Fruit fly (Drosophila melanogaster): ENCODE data around the gene wat.

The wat gene

DNA sequence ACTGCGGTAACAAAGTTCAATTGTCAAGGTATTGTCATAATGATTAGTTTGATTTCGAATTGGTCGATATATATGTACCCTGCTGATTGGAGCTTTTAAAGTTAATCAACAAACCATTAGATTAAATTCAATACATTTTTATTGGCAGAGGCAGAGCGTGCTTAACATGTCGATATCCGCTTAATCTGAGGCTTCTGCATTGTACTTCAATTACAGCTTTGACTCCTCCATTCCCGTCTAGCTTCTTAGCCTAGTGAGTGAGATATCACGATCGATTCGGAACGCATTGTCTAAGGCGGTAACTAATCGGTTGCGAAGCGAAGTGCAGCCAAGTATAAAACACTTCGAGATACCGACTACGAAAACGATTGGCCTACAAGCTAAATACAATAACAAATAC lies 12.3 kb upstream of the wat start, which contains the start of gene Ssl2:
Gene Ssl2, minus strand, starts transcription at position 101 of the 400 bp plus-strand sequence.
- TF ChIP-seq CG31441 (GFP tag; IDR thresholded peaks at IDR 0.05) (no peak), psq (GFP tag; optimal IDR thresholded peaks at IDR 0.05) (no peak), CG8924 (tag; optimal IDR thresholded peaks at IDR 0.05) (no peak), org-1 (GFP tag; optimal IDR thresholded peaks at IDR 0.05) (no peak), zf30C (GFP tag; optimal IDR thresholded peaks at IDR 0.05) (no peak), CG1792 (GFP tag; optimal IDR thresholded peaks at IDR 0.05) (no peak), CG17912 (GFP tag; optimal IDR thresholded peaks at IDR 0.05) (no peak), Hand (GFP tag; optimal IDR thresholded peaks at IDR 0.05) (no peak)

- peak; percentile 93 for TF ChIP-seq mld (GFP tag; IDR thresholded peaks at IDR 0.05; ENCODE audit: partially characterized antibody)
- peak; percentile 23 for TF ChIP-seq dm (GFP tag; optimal IDR thresholded peaks at IDR 0.05)
- peak; percentile 95 for TF ChIP-seq Dll (GFP tag; IDR thresholded peaks at IDR 0.05; ENCODE audit: partially characterized antibody)
- no peak for TF ChIP-seq Dfd (GFP tag; optimal IDR thresholded peaks at IDR 0.05)
- TF ChIP-seq CG5245 (GFP tag; optimal IDR thresholded peaks at IDR 0.05) = no peak
- no peak for TF ChIP-seq CG3281 (GFP tag; optimal IDR thresholded peaks at IDR 0.05)
- peak; percentile 93 for TF ChIP-seq HLH4C (GFP tag; IDR thresholded peaks at IDR 0.05; ENCODE audit: partially characterized antibody)
- no peak for TF ChIP-seq unpg (GFP tag; optimal IDR thresholded peaks at IDR 0.05)
- TF ChIP-seq CG2129 (GFP tag; IDR thresholded peaks at IDR 0.05; ENCODE audit: partially characterized antibody) = peak; percentile 79
- TF ChIP-seq hbn (GFP tag; IDR thresholded peaks at IDR 0.05; ENCODE audit: partially characterized antibody) = peak; percentile 90
- TF ChIP-seq pros (GFP tag; optimal IDR thresholded peaks at IDR 0.05) = no peak
- TF ChIP-seq dati (GFP tag; IDR thresholded peaks at IDR 0.05) = no peak
- peak; percentile 9 for TF ChIP-seq nmo (GFP tag; optimal IDR thresholded peaks at IDR 0.05)
- peak; percentile 88 for TF ChIP-seq ato (GFP tag; IDR thresholded peaks at IDR 0.05; ENCODE audit: partially characterized antibody)
- TF ChIP-seq chinmo (GFP tag; IDR thresholded peaks at IDR 0.05; ENCODE audit: partially characterized antibody) = peak; percentile 95
- peak; percentile 94 for TF ChIP-seq unc-4 (GFP tag; IDR thresholded peaks at IDR 0.05; ENCODE audit: partially characterized antibody)
- TF ChIP-seq sd (tag; optimal IDR thresholded peaks at IDR 0.05) = peak; percentile 69
- TF ChIP-seq CG14667 (GFP tag; IDR thresholded peaks at IDR 0.05) = no peak
- TF ChIP-seq CG9932 (GFP tag; IDR thresholded peaks at IDR 0.05) = no peak; the same call in 1 of the 2 replicates
- TF ChIP-seq CG7963 (GFP tag; IDR thresholded peaks at IDR 0.05; ENCODE audit: partially characterized antibody) = peak; percentile 95
- TF ChIP-seq hb (GFP tag; IDR thresholded peaks at IDR 0.05; ENCODE audit: partially characterized antibody) = peak; percentile 92
- no peak for TF ChIP-seq CG6683 (GFP tag; optimal IDR thresholded peaks at IDR 0.05)
- peak; percentile 95 for TF ChIP-seq Scr (GFP tag; IDR thresholded peaks at IDR 0.05; ENCODE audit: partially characterized antibody)
- 0 out of 3 replicates have a peak, but pooled peaks have one; percentile 12 for TF ChIP-seq CG34422 (GFP tag; IDR thresholded peaks at IDR 0.05)
- TF ChIP-seq nerfin-2 (GFP tag; IDR thresholded peaks at IDR 0.05; ENCODE audit: partially characterized antibody) = peak; percentile 93
- peak; percentile 32 for TF ChIP-seq D (optimal IDR thresholded peaks at IDR 0.05)
- TF ChIP-seq D (GFP tag; optimal IDR thresholded peaks at IDR 0.05) = no peak
- peak; percentile 9 for TF ChIP-seq CG17186 (GFP tag; optimal IDR thresholded peaks at IDR 0.05)
- peak; percentile 7 for TF ChIP-seq chn (GFP tag; optimal IDR thresholded peaks at IDR 0.05)
- peak; percentile 92 for TF ChIP-seq BEAF-32 (GFP tag; optimal IDR thresholded peaks at IDR 0.05)
- TF ChIP-seq CkIIα-i1 (GFP tag; IDR thresholded peaks at IDR 0.05) = no peak
- peak; percentile 21 for TF ChIP-seq gfzf (GFP tag; optimal IDR thresholded peaks at IDR 0.05)
- peak; percentile 96 for TF ChIP-seq CG16813 (GFP tag; IDR thresholded peaks at IDR 0.05; ENCODE audit: partially characterized antibody)
- TF ChIP-seq CG3995 (GFP tag; optimal IDR thresholded peaks at IDR 0.05) = no peak
- TF ChIP-seq CG1602 (GFP tag; optimal IDR thresholded peaks at IDR 0.05) = no peak
- TF ChIP-seq CG17612 (GFP tag; IDR thresholded peaks at IDR 0.05) = no peak
- peak; percentile 32 for TF ChIP-seq CTCF (GFP tag; optimal IDR thresholded peaks at IDR 0.05)
- TF ChIP-seq Med (GFP tag) = peak; percentile 86
- TF ChIP-seq stwl (tag; optimal IDR thresholded peaks at IDR 0.05) = peak; percentile 87
- peak; percentile 4 for TF ChIP-seq tx (GFP tag; optimal IDR thresholded peaks at IDR 0.05)
- peak; percentile 59 for TF ChIP-seq CG12659 (GFP tag; optimal IDR thresholded peaks at IDR 0.05)
Measured at dm6 chr3R:29027122-29027521, 6.9 kb upstream of the wat start, which contains the start of the genes eIF4E6 and CG1951. eIF4E6 (minus strand) TSS chr3R:29027174. CG1951 (plus strand) TSS chr3R:29027236.

All from whole organism, embryonic.